Fruit fly (Drosophila melanogaster) whole organism, wandering third instar larva: Measurements from ENCODE around the gene CG17111.

ENCODE experiments used
- Myc ChIP-seq: fragments of >200 bp; optimal IDR thresholded peaks from 2 replicates; lab custom pipeline; 2017
- h ChIP-seq: fragments of 200-800 bp; sonication (Bioruptor generic); optimal IDR thresholded peaks from 3 replicates; lab custom pipeline; 2016; ENCODE audit warnings: missing biosample characterization, mild to moderate bottlenecking, missing genetic modification characterization
- sage ChIP-seq: fragments of 200-800 bp; sonication (Bioruptor generic); optimal IDR thresholded peaks from 2 replicates; lab custom pipeline; 2016; ENCODE audit warnings: missing biosample characterization, mild to moderate bottlenecking, missing genetic modification characterization
- tai ChIP-seq: sonication (Bioruptor generic); optimal IDR thresholded peaks from 2 replicates; lab custom pipeline; 2016; ENCODE audit warnings: missing biosample characterization, missing genetic modification characterization
- usp ChIP-seq: fragments of >200 bp; optimal IDR thresholded peaks from 2 replicates; lab custom pipeline; 2017; ENCODE audit warnings: missing biosample characterization, missing genetic modification characterization

- no peak for TF ChIP-seq usp (GFP tag; lab: Kevin White, UChicago)
- TF ChIP-seq Myc (lab: Kevin White, UChicago): no peak
- TF ChIP-seq sage: no peak
- TF ChIP-seq tai (GFP tag; lab: Kevin White, UChicago): no peak
- no peak for TF ChIP-seq h (GFP tag; lab: Kevin White, UChicago)
Observed at dm6 chr3R:23036321-23036720, 30.7 kb downstream of the CG17111 start.
